Worm (Caenorhabditis elegans) whole organism, L3 larva: ENCODE results near the gene M28.8.

ENCODE experiments used
- nhr-25 ChIP-seq: sonication (generic microtip); optimal IDR thresholded peaks from 2 replicates; lab custom pipeline; 2017; ENCODE audit warnings: missing biosample characterization, missing genetic modification characterization
- unc-39 ChIP-seq: sonication (generic microtip); optimal IDR thresholded peaks from 4 replicates; lab custom pipeline; 2017; ENCODE audit warnings: missing biosample characterization, missing genetic modification characterization

ce11 chrII:10618157-10618556, 9.9 kb upstream of the M28.8 start, which contains the start of gene C14A4.13:
- TF ChIP-seq nhr-25 (no peak), unc-39 (tag; lab: Kevin White, UChicago) (no peak)
